Worm (Caenorhabditis elegans): ENCODE measurements around the gene fbxa-88.

DNA sequence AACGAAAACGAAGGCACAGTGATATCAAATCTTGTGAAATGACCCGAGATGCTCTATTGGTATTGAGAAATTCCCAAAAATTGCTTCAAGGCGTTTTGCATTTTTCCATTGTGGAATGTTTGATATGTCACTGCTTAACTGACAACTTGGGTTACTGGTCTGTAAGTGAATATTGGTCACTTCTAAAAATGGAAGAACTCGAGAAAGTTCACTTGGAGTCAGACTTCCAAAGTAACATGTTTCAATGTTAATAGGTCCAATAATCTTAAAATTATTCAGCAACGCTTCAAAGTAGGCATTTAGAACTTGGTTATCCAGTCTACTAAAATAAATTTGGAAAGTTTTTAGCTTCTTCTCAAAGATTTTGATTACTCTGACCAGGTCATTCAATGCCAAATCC is 10.2 kb downstream of the fbxa-88 start, which contains the start of gene fbxa-144:
- TF ChIP-seq ztf-11 (tag; optimal IDR thresholded peaks at IDR 0.05), result no peak
- no peak for TF ChIP-seq lsy-2 (tag; optimal IDR thresholded peaks at IDR 0.05)
- TF ChIP-seq ceh-83 (GFP tag; optimal IDR thresholded peaks at IDR 0.05), result no peak
- no peak for TF ChIP-seq bed-3 (GFP tag; optimal IDR thresholded peaks at IDR 0.05)
- no peak for TF ChIP-seq snpc-4 (tag; optimal IDR thresholded peaks at IDR 0.05)
- no peak for TF ChIP-seq unc-62 (GFP tag; optimal IDR thresholded peaks at IDR 0.05)
- TF ChIP-seq pha-4 (tag; optimal IDR thresholded peaks at IDR 0.05), result no peak
